Worm (Caenorhabditis elegans): ENCODE results near the gene tbx-38.

tbx-38 gene

DNA sequence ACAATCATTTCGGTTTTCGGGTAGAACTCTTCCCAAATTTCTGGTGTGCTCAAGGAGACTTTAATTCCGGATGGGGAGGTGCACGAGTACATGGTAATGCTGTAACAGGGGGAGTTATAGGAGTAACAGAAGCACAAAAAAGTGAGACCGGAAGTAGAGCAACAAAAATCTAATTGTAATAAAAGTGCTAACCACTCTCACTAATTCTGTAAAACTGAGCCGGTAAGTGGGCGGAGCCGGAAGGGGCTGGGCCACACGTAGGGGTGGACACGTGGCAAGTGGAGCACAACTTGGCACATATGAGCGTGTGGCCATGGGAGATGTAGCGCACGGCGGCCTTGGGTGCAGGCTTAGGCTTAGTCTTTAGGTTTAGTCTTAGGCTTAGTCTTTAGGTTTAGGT lies at the start of gene tbx-38:
Gene tbx-38, minus strand, starts transcription at position 101 of the 400 bp plus-strand sequence.
- TF ChIP-seq dao-5 (tag; optimal IDR thresholded peaks at IDR 0.05) (no peak), him-1 (tag; optimal IDR thresholded peaks at IDR 0.05) (no peak), W03F9.2 (tag; optimal IDR thresholded peaks at IDR 0.05) (no peak)

DNA sequence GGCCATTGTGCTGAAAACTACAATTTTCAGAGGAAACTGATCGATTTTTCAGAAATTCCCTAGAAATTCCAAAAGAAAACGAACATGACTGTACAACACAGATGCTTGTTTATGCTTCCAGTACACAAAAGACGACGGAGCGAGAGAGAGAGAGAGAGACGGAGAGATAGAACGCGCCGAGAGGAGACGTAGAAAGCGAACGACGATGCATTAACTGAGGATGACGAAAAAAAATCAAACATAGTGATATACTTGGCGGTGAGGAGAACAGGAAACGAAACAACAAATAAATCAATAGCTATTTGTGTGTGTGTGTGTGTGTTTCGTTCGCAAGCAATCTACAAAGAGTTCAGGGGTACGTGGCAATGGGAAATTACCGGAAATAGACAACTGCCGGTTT lies 48.9 kb upstream of the tbx-38 start:
- TF ChIP-seq him-1 (tag; optimal IDR thresholded peaks at IDR 0.05) (no peak), W03F9.2 (tag; optimal IDR thresholded peaks at IDR 0.05) (peak; percentile 46)

DNA sequence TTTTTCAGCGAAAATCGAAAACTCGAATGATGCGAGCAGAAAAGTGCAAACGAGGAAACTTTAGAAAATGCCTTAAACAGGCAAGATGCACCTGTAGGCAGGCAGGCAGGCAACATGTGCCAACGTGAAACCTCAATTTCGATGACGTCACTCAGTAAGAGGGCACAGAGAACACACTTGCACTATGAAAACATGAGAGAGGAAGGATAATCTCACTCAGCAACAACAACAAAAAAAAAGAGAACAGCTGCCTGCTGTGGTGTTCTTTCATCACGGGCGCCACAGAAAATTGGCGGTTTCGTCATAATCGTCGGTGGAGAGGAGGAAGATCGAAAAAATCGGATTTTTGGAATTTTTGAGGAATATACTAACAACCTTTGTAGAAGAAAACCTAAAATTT lies 48.3 kb upstream of the tbx-38 start:
- TF ChIP-seq him-1 (tag; optimal IDR thresholded peaks at IDR 0.05) (no peak), W03F9.2 (tag; optimal IDR thresholded peaks at IDR 0.05) (no peak), dao-5 (tag; optimal IDR thresholded peaks at IDR 0.05) (no peak)

DNA sequence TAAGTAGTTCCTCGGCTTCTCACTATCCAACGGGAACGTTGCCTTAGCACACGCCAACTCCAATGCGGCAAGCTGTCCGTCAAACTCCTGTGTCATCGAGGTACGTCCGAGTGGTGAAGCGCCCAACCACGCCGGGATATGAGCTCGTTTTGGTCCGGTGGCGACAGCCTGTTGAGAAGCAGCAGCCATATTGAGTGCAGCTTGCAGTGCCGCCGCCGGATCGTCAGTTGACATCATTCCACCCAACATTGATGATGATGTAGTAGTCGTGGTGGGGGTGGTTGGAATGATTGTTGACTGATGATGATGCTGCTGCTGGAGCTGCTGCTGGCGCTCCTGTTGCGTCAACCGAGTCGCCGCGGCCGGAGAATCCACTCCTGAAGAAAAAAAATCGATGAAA lies 47.6 kb upstream of the tbx-38 start:
- no peak for TF ChIP-seq dao-5 (tag; optimal IDR thresholded peaks at IDR 0.05)
- no peak for TF ChIP-seq him-1 (tag; optimal IDR thresholded peaks at IDR 0.05)
- no peak for TF ChIP-seq W03F9.2 (tag; optimal IDR thresholded peaks at IDR 0.05)

DNA sequence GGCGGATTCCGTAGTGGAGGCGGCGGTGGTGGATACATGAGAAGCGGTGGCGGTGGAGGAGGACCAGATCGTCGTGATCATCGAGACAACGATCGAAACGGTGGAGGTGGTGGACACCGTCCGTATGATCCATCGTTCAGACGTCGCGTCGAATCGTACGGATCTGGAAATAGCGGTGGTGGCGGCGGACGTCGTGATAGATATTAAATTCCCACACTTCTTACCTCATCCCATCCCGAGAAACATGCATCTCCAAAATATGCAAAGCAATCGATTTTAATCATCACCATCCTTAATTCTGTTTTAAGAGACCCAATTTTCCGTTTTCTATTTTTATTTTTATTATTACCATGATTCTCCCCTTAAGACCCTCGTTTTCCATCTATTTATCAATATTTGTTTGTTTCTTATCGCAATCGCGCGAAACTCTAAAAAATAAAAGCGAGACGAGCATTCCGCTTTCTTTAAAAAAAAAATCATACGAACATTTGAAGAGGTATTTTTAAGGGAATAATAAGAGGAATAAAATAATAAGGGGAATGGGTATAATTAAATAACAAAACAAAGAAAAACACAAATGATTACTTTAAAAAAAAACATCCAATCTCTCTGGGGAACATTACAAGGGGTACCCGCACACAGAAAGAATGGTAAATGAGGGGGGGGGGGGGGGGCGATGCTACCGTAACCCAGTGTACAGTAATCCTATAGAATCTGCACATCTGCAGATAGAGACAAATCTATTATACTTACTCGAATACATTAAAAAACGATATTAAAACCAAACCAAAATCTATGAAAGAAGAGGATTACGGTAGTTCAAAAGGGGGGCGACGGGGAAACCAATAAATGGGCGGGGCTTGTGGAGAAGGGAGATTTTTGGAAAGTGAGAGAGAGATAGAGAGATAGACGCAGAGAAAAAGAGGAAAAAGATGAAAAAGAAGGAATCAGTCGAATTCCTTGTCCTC lies 44.9 kb upstream of the tbx-38 start:
- peak; percentile 60 for TF ChIP-seq dao-5 (tag; optimal IDR thresholded peaks at IDR 0.05)
- no peak for TF ChIP-seq him-1 (tag; optimal IDR thresholded peaks at IDR 0.05)

DNA sequence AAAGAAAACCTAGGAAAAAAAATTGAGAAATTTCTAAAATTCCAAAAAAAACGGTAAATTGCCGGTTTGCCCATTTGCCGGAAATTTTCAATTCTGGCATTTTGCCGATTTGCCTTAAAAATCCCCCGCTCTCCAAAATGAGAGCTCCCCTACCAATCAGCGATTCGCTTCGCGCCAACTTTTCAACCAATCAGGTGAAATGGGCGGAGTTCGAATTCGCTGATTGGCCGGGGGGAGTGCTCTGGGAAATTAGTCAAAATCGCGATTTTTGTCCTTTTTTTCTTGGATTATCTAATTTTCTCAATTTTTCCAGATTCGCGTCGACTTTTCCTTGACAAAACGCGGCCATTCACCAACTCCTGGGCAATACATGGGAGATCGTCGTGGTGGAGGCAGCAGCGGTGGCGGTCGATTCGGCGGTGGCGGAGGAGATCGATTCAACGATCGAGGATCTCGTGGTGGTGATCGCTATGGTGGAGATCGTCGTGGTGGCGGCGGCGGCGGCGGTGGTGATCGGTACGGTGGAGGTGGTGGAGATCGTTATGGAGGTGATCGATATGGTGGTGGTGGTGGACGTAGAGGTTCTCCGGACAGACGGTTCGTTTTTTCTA lies 43.8 kb upstream of the tbx-38 start:
- no peak for TF ChIP-seq him-1 (tag; optimal IDR thresholded peaks at IDR 0.05)
- no peak for TF ChIP-seq dao-5 (tag; optimal IDR thresholded peaks at IDR 0.05)
- TF ChIP-seq W03F9.2 (tag; optimal IDR thresholded peaks at IDR 0.05), result no peak

DNA sequence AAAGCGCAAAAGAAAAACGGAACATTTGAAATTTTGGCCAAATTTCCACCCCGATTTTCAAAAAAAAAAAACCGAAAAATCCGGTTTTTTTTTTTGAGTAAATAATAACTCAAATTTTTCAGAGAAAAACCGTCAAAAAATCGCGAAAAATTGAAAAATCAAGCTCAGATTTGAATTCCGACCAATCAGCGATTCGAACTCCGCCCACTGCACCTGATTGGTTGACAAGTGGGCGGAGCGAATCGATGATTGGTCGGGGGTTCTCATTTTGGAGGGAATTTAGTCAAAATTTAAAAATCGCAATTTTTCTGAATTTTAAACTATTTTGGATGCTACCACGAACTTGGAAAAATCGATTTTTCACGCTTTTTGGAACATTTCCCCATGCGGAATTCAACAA lies 43.2 kb upstream of the tbx-38 start:
- TF ChIP-seq W03F9.2 (tag; optimal IDR thresholded peaks at IDR 0.05) (no peak), him-1 (tag; optimal IDR thresholded peaks at IDR 0.05) (no peak), dao-5 (tag; optimal IDR thresholded peaks at IDR 0.05) (no peak)

DNA sequence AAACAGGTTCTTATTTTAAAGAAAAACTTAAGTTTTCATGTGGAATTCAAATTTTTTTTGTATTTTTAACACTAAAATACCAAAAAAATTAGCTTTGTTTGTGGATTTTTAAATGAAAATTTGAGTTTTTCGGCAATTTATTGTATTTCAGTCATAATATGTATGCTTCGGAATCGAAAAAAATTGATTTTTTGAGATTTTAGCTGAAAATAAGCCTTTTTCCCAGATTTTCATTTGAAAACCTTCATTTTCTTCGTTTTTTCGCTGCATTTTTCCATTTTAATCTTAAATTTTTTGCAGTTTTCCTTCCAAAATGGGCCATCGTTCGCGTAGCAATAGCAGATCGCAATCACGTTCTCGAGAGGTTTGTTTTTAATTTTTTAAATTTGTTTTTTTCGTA lies 40.3 kb upstream of the tbx-38 start, which contains the start of gene rsp-8:
Gene rsp-8, plus strand, starts transcription at position 301 of the 400 bp plus-strand sequence.
- TF ChIP-seq W03F9.2 (tag; optimal IDR thresholded peaks at IDR 0.05), result no peak
- no peak for TF ChIP-seq him-1 (tag; optimal IDR thresholded peaks at IDR 0.05)

DNA sequence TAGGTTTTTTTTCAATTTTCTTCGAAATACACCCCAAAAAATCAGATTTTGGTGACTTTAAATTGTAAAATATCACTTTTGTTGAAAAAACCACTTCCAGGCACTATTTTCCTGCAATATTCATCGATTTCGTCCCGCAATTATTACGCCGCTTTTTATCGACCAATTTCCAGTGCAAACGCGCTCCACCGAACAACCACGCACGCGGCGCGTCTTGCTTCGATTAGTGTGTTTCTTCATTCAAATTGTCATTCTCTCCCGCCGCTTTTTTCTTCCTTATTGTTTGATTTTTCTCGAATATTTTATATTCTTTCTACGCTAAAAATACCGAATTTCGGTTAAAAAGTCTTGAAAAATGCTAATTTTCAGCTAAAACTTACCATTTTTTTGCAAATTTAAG lies 39.8 kb upstream of the tbx-38 start:
- TF ChIP-seq W03F9.2 (tag; optimal IDR thresholded peaks at IDR 0.05) (peak; percentile 19), him-1 (tag; optimal IDR thresholded peaks at IDR 0.05) (no peak), dao-5 (tag; optimal IDR thresholded peaks at IDR 0.05) (no peak)

DNA sequence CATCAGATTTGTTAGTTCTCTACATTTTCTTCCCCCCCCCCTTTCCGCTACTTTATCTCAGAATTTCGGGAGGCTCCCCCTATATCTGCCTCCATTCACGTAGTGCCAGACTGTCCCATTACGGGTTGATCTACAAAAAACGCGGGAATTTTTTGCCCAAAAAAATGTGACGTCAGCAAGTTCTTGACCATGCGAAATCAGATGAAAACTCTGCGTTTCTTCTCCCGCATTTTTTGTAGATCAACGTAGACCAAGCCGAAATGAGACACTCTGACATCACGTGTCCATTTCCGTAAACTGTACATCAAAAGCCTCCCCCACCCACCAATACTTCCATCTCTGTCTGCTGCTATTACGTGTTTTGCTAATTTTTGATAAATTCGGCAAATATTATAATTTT lies 38.7 kb upstream of the tbx-38 start:
- no peak for TF ChIP-seq W03F9.2 (tag; optimal IDR thresholded peaks at IDR 0.05)
- TF ChIP-seq him-1 (tag; optimal IDR thresholded peaks at IDR 0.05), result no peak
- TF ChIP-seq dao-5 (tag; optimal IDR thresholded peaks at IDR 0.05), result no peak

DNA sequence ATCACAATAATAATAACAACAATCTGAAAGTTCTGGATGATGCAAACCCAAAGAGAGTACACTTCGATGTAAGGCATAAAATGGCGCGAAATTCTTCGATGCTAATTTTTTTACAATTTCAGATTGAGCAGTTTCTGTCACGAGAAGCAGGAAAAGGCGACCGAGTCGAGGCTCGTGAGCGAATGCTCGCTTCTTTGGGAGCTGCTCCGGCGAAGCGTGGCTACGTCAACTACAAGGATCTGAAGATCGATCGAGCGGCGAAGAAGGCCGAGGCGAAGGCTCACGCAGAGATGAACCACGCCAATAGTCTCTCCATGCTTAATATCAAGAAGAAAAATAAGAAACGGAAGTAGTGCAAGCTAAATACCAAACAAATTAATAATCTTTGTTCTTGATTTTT lies 38.2 kb upstream of the tbx-38 start:
- TF ChIP-seq W03F9.2 (tag; optimal IDR thresholded peaks at IDR 0.05) (no peak), him-1 (tag; optimal IDR thresholded peaks at IDR 0.05) (no peak), dao-5 (tag; optimal IDR thresholded peaks at IDR 0.05) (no peak)

DNA sequence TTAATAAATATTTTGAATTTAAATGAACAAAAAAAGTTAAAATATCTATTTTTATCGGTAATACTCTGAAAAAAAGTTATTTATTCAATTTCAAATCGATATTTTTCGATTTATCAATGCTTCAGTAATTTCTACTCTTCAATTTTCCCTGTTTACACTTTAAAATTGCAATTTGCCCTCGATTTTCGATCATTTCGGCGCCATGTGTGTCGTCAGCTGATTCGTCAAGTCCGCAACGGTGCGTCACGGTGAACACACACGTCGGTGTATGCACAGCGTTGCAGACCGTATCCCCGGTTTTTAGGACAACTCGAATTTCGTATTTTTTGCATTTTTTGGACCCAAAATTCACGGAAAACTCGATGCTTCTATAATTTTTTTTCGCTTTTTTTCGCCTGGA lies 37.4 kb upstream of the tbx-38 start, which contains the start of gene C18D11.3:
Gene C18D11.3, plus strand, starts transcription at position 189 of the 400 bp plus-strand sequence.
- TF ChIP-seq W03F9.2 (tag; optimal IDR thresholded peaks at IDR 0.05) (peak; percentile 79), him-1 (tag; optimal IDR thresholded peaks at IDR 0.05) (peak; percentile 35), dao-5 (tag; optimal IDR thresholded peaks at IDR 0.05) (no peak)

DNA sequence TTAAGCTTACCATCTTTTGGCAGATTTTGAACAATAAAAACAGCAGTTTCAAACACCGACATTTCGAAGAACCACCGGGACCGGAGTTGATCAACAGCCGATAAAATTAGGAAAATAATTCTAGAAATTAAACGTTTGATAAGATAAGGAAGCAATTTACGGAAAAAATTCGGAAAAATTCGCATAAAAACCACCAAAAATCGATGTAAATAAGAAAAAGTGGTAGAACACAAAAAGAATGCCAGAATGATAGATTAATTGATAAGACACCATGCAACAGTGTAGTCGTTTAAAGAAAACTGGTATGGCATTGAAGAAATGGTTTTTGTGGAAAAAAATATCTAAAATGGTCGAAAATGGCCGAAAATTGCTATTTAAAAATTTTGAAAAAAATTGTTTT lies 36.5 kb upstream of the tbx-38 start, which contains the start of gene maa-1:
Gene maa-1, minus strand, starts transcription at position 120 of the 400 bp plus-strand sequence.
- no peak for TF ChIP-seq dao-5 (tag; optimal IDR thresholded peaks at IDR 0.05)
- TF ChIP-seq W03F9.2 (tag; optimal IDR thresholded peaks at IDR 0.05), result no peak
- TF ChIP-seq him-1 (tag; optimal IDR thresholded peaks at IDR 0.05), result no peak

DNA sequence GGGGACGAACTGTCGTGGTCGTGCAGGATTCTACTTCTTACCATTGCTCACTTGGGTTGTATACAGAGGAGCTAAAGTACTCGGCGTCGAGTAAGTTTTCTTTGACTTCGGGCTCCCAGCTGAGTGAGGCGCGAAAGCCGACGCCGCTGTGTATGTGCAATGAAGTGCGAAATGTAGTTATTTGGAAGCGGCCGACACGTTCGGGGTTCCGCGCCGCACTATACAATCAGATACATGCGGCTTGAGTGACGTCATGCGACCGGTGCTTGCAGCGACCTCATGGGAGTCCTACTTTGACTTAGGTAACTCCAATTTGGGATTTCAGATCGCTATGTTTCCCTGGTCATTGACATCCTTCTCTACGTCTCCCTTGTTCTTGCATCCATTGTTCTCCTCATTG lies 32.0 kb upstream of the tbx-38 start:
- TF ChIP-seq him-1 (tag; optimal IDR thresholded peaks at IDR 0.05), result no peak
- no peak for TF ChIP-seq W03F9.2 (tag; optimal IDR thresholded peaks at IDR 0.05)
- no peak for TF ChIP-seq dao-5 (tag; optimal IDR thresholded peaks at IDR 0.05)

Data from whole organism, L4/young adult.